Worm (Caenorhabditis elegans) whole organism, L4/young adult: ENCODE data around the gene Y5H2B.3.

Experiments
- W03F9.2 ChIP-seq: fragments of 150-350 bp; optimal IDR thresholded peaks from 2 replicates; lab custom pipeline; 2014; ENCODE audit warnings: missing biosample characterization, missing genetic modification characterization
- him-1 ChIP-seq: sonication (generic microtip); optimal IDR thresholded peaks from 2 replicates; lab custom pipeline; 2016; ENCODE audit warnings: missing genotype, missing genetic modification reagents, missing genetic modification characterization, missing compliant biosample characterization

ce11 chrV:2206801-2207200 lies 18.7 kb downstream of the Y5H2B.3 start, which contains the start of gene svh-11:
- TF ChIP-seq W03F9.2 (tag; lab: Kevin White, UChicago): no peak
- TF ChIP-seq him-1 (tag; lab: Kevin White, UChicago): no peak
